Fruit fly (Drosophila melanogaster) Kc167 (cell line): ENCODE results near the gene dar1.

Experiments used
- Sin3A ChIP-seq: fragments of >200 bp; optimal IDR thresholded peaks from 2 replicates; lab custom pipeline; 2018; ENCODE audit warnings: missing external identifiers
- h ChIP-seq: fragments of >200 bp; optimal IDR thresholded peaks from 3 replicates; lab custom pipeline; 2018; ENCODE audit warnings: missing external identifiers

dm6 chr3L:3665288-3666210, 39.4 kb downstream of the dar1 start:
- TF ChIP-seq h (lab: Kevin White, UChicago) = no peak
- no peak for TF ChIP-seq Sin3A
